Worm (Caenorhabditis elegans) whole organism, L2 larva: ENCODE data around the gene C18H2.5.

ENCODE experiments used
- ama-1 ChIP-seq: fragments of 150-350 bp; optimal IDR thresholded peaks from 2 replicates; lab custom pipeline; 2018; ENCODE audit warnings: inconsistent platforms
- ceh-16 ChIP-seq: fragments of 150-350 bp; optimal IDR thresholded peaks from 2 replicates; lab custom pipeline; 2014; ENCODE audit warnings: missing biosample characterization, missing genetic modification characterization
- elt-1 ChIP-seq: fragments of 150-350 bp; optimal IDR thresholded peaks from 2 replicates; lab custom pipeline; 2014; ENCODE audit warnings: missing biosample characterization, missing genetic modification characterization
- elt-3 ChIP-seq: sonication (generic microtip); optimal IDR thresholded peaks from 2 replicates; lab custom pipeline; 2017; ENCODE audit warnings: missing biosample characterization, missing genetic modification characterization
- fos-1 ChIP-seq: fragments of 150-350 bp; optimal IDR thresholded peaks from 2 replicates; lab custom pipeline; 2014; ENCODE audit warnings: missing biosample characterization, missing genetic modification characterization
- nhr-237 ChIP-seq: fragments of 150-350 bp; optimal IDR thresholded peaks from 2 replicates; lab custom pipeline; 2014; ENCODE audit warnings: missing biosample characterization, missing genetic modification characterization
- snpc-4 ChIP-seq: fragments of 150-350 bp; optimal IDR thresholded peaks from 2 replicates; lab custom pipeline; 2014; ENCODE audit warnings: missing biosample characterization, missing genetic modification characterization
- unc-62 ChIP-seq: fragments of 150-350 bp; optimal IDR thresholded peaks from 2 replicates; lab custom pipeline; 2014; ENCODE audit warnings: missing biosample characterization, missing genetic modification reagents, missing genetic modification characterization
- ztf-11 ChIP-seq: sonication (generic microtip); optimal IDR thresholded peaks from 2 replicates; lab custom pipeline; 2017; ENCODE audit warnings: missing biosample characterization, missing genetic modification characterization

DNA sequence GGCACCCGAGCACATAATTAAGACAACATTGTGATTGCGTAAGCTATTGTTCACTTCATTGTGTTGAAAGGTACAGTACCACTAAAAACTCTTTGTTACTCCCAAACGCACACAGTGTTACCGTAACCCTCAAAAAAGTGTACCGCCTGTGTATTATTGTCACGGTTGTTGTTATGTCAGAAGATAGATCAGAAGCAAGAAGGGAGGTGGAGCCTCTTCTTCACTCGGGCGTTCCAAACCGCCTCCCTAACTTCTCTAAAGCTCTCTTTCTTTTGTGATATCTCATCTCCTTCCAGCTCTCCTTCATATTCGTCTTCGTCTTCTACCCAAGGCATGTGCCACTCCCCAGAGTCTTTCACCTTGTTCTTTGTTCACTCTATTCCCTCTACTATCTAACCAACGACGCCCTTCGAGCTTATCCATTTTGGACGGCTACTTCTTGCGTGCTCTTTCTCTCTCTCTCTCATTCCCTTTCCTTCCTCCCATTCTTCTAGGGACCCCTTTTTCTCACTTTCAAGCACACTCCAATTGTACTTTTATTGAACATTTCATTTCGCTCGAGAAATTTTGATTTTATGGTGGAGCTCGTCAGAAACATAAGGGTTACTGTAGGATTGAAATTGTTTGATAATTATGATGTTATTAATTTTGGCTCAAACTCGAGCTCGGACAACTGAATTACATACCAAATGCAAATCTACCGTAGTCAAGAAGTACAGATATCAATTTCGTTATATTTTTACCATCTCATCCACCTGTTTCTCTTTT, 31.5 kb upstream of the C18H2.5 start:
- TF ChIP-seq snpc-4 (tag; lab: Kevin White, UChicago) (no peak), fos-1 (tag; lab: Kevin White, UChicago) (no peak), ceh-16 (tag; lab: Kevin White, UChicago) (no peak), elt-1 (tag; lab: Kevin White, UChicago) (no peak), unc-62 (GFP tag; lab: Kevin White, UChicago) (no peak), ama-1 (lab: Kevin White, UChicago) (no peak), ztf-11 (no peak), nhr-237 (tag; lab: Kevin White, UChicago) (no peak), elt-3 (no peak)
